Comparison of ENCODE assay signal across 1 worm cellular context in the genomic region with DNA sequence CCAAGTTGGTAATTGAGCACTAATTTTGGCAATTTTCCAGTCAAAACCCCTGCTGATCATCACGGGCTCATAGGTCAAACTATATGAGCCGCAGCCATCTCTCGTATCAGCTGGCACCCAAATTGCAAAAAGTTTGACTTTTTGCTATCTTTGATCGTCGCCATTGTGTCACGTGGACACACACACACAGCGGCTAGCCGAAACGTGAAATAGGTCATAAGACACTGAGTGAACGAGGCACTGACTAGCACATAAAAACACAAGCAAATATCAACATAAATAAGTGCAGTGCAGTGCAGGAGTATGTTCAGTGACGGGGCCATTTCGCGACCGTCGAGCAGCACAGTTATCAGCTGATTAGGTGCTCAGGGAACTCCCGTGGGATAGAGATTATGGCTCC.
TF ChIP-seq lines count a peak whose summit lies in the region.

No protein-coding gene starts in this region.

TF ChIP-seq in whole organism, L4 larva, 104 proteins besides CTCF, POLR2A, EP300 and RAD21 (continued from another document):
- TF ChIP-seq ces-1 (GFP tag; optimal IDR thresholded peaks at IDR 0.05; lab: Kevin White, UChicago), result no peak
- TF ChIP-seq egl-43 (GFP tag; IDR thresholded peaks at IDR 0.05; lab: Robert Waterston, UW), result no peak
